Worm (Caenorhabditis elegans): ENCODE data around the gene C23G10.7.

DNA sequence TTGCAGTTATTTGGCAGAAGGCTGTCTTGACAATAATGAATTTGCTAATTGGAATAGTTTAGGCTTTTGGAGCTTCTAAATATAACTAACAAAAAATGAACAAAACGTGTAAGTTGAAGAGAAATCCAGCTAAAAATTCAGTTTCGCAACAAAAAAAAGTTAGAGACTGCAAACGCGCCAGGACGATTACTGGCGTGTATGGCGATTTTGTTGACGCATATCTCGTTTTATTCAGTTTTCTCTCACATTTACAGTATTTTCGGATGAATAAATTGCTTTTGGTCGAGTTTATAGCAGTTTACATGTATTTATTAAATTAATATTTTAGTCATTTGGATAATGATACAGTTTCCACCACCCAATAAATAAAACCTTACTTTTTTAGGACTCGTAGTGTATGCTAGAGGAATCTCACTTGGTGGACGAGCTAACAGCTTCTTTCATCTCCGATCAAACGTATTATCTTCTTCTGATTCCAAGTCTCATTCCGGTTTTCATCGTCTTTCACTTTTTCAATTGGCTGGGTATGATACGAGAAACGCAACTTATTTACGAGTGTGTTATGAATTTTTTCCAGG is 25.1 kb downstream of the C23G10.7 start, which contains the start of the genes abcf-3 and F42A10.5:
- TF ChIP-seq snpc-4 (tag; optimal IDR thresholded peaks at IDR 0.05), result no peak
- TF ChIP-seq flh-1 (GFP tag; optimal IDR thresholded peaks at IDR 0.05), result no peak
- no peak for TF ChIP-seq mab-5 (tag; optimal IDR thresholded peaks at IDR 0.05)
- peak; percentile 16 for TF ChIP-seq nhr-237 (tag; optimal IDR thresholded peaks at IDR 0.05)
- TF ChIP-seq lsy-2 (tag; optimal IDR thresholded peaks at IDR 0.05), result peak; percentile 70
- TF ChIP-seq M03D4.4 (tag; optimal IDR thresholded peaks at IDR 0.05), result no peak
- TF ChIP-seq unc-39 (tag; optimal IDR thresholded peaks at IDR 0.05), result no peak
- TF ChIP-seq mep-1 (tag; optimal IDR thresholded peaks at IDR 0.05), result peak; percentile 37
- no peak for TF ChIP-seq nhr-12 (tag; optimal IDR thresholded peaks at IDR 0.05)
- peak; percentile 63 for TF ChIP-seq lin-13 (tag; optimal IDR thresholded peaks at IDR 0.05)
